Fruit fly (Drosophila melanogaster) whole organism, embryonic: ENCODE measurements around the gene CG15930.

ENCODE experiments used
- Antp ChIP-seq: fragments of 200-800 bp; sonication (Bioruptor generic); optimal IDR thresholded peaks from 3 replicates; lab custom pipeline; 2016; ENCODE audit warnings: missing biosample characterization, missing genetic modification characterization
- Atf3 ChIP-seq: fragments of 200-800 bp; sonication (Bioruptor generic); optimal IDR thresholded peaks from 3 replicates; lab custom pipeline; 2016; ENCODE audit warnings: missing biosample characterization, missing genetic modification characterization
- B-H2 ChIP-seq: fragments of 200-800 bp; sonication (Bioruptor generic); optimal IDR thresholded peaks from 2 replicates; lab custom pipeline; 2018; ENCODE audit warnings: missing biosample characterization, mild to moderate bottlenecking, missing genetic modification characterization
- CG10147 ChIP-seq: fragments of 200-800 bp; sonication (Bioruptor generic); optimal IDR thresholded peaks from 2 replicates; lab custom pipeline; 2019; ENCODE audit warnings: missing biosample characterization, mild to moderate bottlenecking, missing genetic modification characterization, moderate library complexity
- CG10321 ChIP-seq: fragments of 200-800 bp; sonication (Bioruptor generic); IDR thresholded peaks from 2 replicates; pipeline ENCODE4 v1.3.6; 2022; ENCODE audit warnings: missing biosample characterization, missing genetic modification characterization
- CG10959 ChIP-seq: fragments of 200-800 bp; sonication (Bioruptor generic); IDR thresholded peaks from 2 replicates; pipeline ENCODE4 v1.3.6; 2022; ENCODE audit warnings: missing biosample characterization, missing genetic modification characterization
- CG1233 ChIP-seq: fragments of 200-800 bp; sonication (Bioruptor generic); optimal IDR thresholded peaks from 4 replicates; lab custom pipeline; 2018; ENCODE audit warnings: missing biosample characterization, mild to moderate bottlenecking, missing genetic modification characterization
- CG12659 ChIP-seq: fragments of 200-800 bp; sonication (Bioruptor generic); optimal IDR thresholded peaks from 3 replicates; lab custom pipeline; 2017; ENCODE audit warnings: mild to moderate bottlenecking, missing biosample characterization, missing genetic modification reagents, missing genetic modification characterization
- CG13624 ChIP-seq: fragments of 200-800 bp; sonication (Bioruptor generic); optimal IDR thresholded peaks from 2 replicates; lab custom pipeline; 2016; ENCODE audit warnings: missing biosample characterization, missing genetic modification characterization
- CG14860 ChIP-seq: fragments of 200-800 bp; sonication (Bioruptor generic); IDR thresholded peaks from 3 replicates; pipeline ENCODE4 v1.3.6; 2022; ENCODE audit warnings: missing biosample characterization, missing genetic modification characterization; ENCODE audit not compliant: partially characterized antibody
- CG1529 ChIP-seq: fragments of 200-800 bp; sonication (Bioruptor generic); optimal IDR thresholded peaks from 3 replicates; lab custom pipeline; 2018; ENCODE audit warnings: missing biosample characterization, missing genetic modification characterization
- CG15479 ChIP-seq: fragments of 200-800 bp; sonication (Bioruptor generic); optimal IDR thresholded peaks from 3 replicates; lab custom pipeline; 2019; ENCODE audit warnings: missing biosample characterization, mild to moderate bottlenecking, missing genetic modification characterization, moderate library complexity
- CG1602 ChIP-seq: fragments of 200-800 bp; sonication (Bioruptor generic); optimal IDR thresholded peaks from 3 replicates; lab custom pipeline; 2016; ENCODE audit warnings: missing biosample characterization, missing genetic modification characterization
- CG16779 ChIP-seq: fragments of 200-800 bp; sonication (Bioruptor generic); IDR thresholded peaks from 2 replicates; pipeline ENCODE4 v1.3.6; 2022; ENCODE audit warnings: missing biosample characterization, missing genetic modification characterization
- CG17385 ChIP-seq: fragments of 200-800 bp; sonication (Bioruptor generic); optimal IDR thresholded peaks from 3 replicates; lab custom pipeline; 2018; ENCODE audit warnings: missing biosample characterization, mild to moderate bottlenecking, missing genetic modification characterization
- CG18764 ChIP-seq: fragments of 200-800 bp; sonication (Bioruptor generic); optimal IDR thresholded peaks from 3 replicates; lab custom pipeline; 2016; ENCODE audit warnings: missing biosample characterization, missing genetic modification characterization
- CG2875 ChIP-seq: fragments of 200-800 bp; sonication (Bioruptor generic); optimal IDR thresholded peaks from 2 replicates; lab custom pipeline; 2017; ENCODE audit warnings: missing biosample characterization, mild to moderate bottlenecking, missing genetic modification characterization, missing genetic modification reagents
- CG31388 ChIP-seq: fragments of 200-800 bp; sonication (Bioruptor generic); optimal IDR thresholded peaks from 2 replicates; lab custom pipeline; 2016; ENCODE audit warnings: missing biosample characterization, missing genetic modification characterization
- CG32767 ChIP-seq: fragments of 200-800 bp; sonication (Bioruptor generic); IDR thresholded peaks from 2 replicates; pipeline ENCODE4 v1.3.6; 2022; ENCODE audit warnings: missing biosample characterization, missing genetic modification characterization
- CG3281 ChIP-seq: fragments of 200-800 bp; sonication (Bioruptor generic); optimal IDR thresholded peaks from 3 replicates; lab custom pipeline; 2017; ENCODE audit warnings: missing biosample characterization, mild to moderate bottlenecking, missing genetic modification characterization
- CG34224 ChIP-seq: fragments of 200-800 bp; sonication (Bioruptor generic); IDR thresholded peaks from 3 replicates; pipeline ENCODE4 v1.3.6; 2022; ENCODE audit warnings: missing biosample characterization, missing genetic modification characterization; ENCODE audit not compliant: partially characterized antibody
- CG43689 ChIP-seq: fragments of 200-800 bp; sonication (Bioruptor generic); IDR thresholded peaks from 2 replicates; pipeline ENCODE4 v1.3.6; 2022; ENCODE audit warnings: missing biosample characterization, missing genetic modification characterization
- CG7786 ChIP-seq: fragments of 200-800 bp; sonication (Bioruptor generic); optimal IDR thresholded peaks from 2 replicates; lab custom pipeline; 2016; ENCODE audit warnings: missing biosample characterization, missing genetic modification characterization
- CG7987 ChIP-seq: fragments of 200-800 bp; sonication (Bioruptor generic); optimal IDR thresholded peaks from 2 replicates; lab custom pipeline; 2018; ENCODE audit warnings: missing biosample characterization, mild to moderate bottlenecking, missing genetic modification characterization, moderate library complexity
- CG8089 ChIP-seq: fragments of 200-800 bp; sonication (Bioruptor generic); optimal IDR thresholded peaks from 3 replicates; lab custom pipeline; 2016; ENCODE audit warnings: missing biosample characterization, missing genetic modification characterization
- CG9437 ChIP-seq: fragments of 200-800 bp; sonication (Bioruptor generic); optimal IDR thresholded peaks from 2 replicates; lab custom pipeline; 2018; ENCODE audit warnings: missing biosample characterization, mild to moderate bottlenecking, missing genetic modification characterization
- CG9797 ChIP-seq: fragments of 200-800 bp; sonication (Bioruptor generic); optimal IDR thresholded peaks from 3 replicates; lab custom pipeline; 2018; ENCODE audit warnings: missing biosample characterization, mild to moderate bottlenecking, missing genetic modification characterization
- CG9932 ChIP-seq: fragments of 200-800 bp; sonication (Bioruptor generic); IDR thresholded peaks from 2 replicates; pipeline ENCODE4 v1.3.6; 2022; ENCODE audit warnings: missing biosample characterization, missing genetic modification characterization
- CHES-1-like ChIP-seq: fragments of 200-800 bp; sonication (Bioruptor generic); optimal IDR thresholded peaks from 2 replicates; lab custom pipeline; 2016; ENCODE audit warnings: missing biosample characterization, missing genetic modification characterization
- D19A ChIP-seq: fragments of 200-800 bp; optimal IDR thresholded peaks from 3 replicates; lab custom pipeline; 2019; ENCODE audit warnings: missing biosample characterization, mild to moderate bottlenecking, missing genetic modification characterization, moderate library complexity
- D19B ChIP-seq: fragments of 200-800 bp; sonication (Bioruptor generic); optimal IDR thresholded peaks from 2 replicates; lab custom pipeline; 2017; ENCODE audit warnings: missing biosample characterization, mild to moderate bottlenecking, missing genetic modification characterization
- Dip3 ChIP-seq: fragments of 200-800 bp; sonication (Bioruptor generic); optimal IDR thresholded peaks from 3 replicates; lab custom pipeline; 2016; ENCODE audit warnings: missing biosample characterization, missing genetic modification characterization
- Fer1 ChIP-seq: fragments of 200-800 bp; sonication (Bioruptor generic); optimal IDR thresholded peaks from 2 replicates; lab custom pipeline; 2017; ENCODE audit warnings: missing biosample characterization, mild to moderate bottlenecking, missing genetic modification characterization
- Kr ChIP-seq: fragments of 200-800 bp; sonication (Bioruptor generic); optimal IDR thresholded peaks from 2 replicates; lab custom pipeline; 2017; ENCODE audit warnings: missing biosample characterization, mild to moderate bottlenecking, missing genetic modification characterization
- Mad ChIP-seq: fragments of 200-800 bp; sonication (Bioruptor generic); optimal IDR thresholded peaks from 2 replicates; lab custom pipeline; 2016; ENCODE audit warnings: missing biosample characterization, missing genetic modification characterization
- NC2α ChIP-seq: fragments of 200-800 bp; sonication (Bioruptor generic); optimal IDR thresholded peaks from 2 replicates; lab custom pipeline; 2016; ENCODE audit warnings: missing biosample characterization, missing genetic modification characterization
- amos ChIP-seq: fragments of 200-800 bp; sonication (Bioruptor generic); IDR thresholded peaks from 2 replicates; pipeline ENCODE4 v1.3.6; 2022; ENCODE audit warnings: missing biosample characterization, missing genetic modification characterization; ENCODE audit not compliant: partially characterized antibody
- caup ChIP-seq: fragments of 200-800 bp; sonication (Bioruptor generic); optimal IDR thresholded peaks from 3 replicates; lab custom pipeline; 2017; ENCODE audit warnings: missing biosample characterization, mild to moderate bottlenecking, missing genetic modification characterization, moderate library complexity; ENCODE audit not compliant: severe bottlenecking
- crc ChIP-seq: fragments of 200-800 bp; sonication (Bioruptor generic); optimal IDR thresholded peaks from 2 replicates; lab custom pipeline; 2016; ENCODE audit warnings: missing biosample characterization, missing genetic modification characterization
- crol ChIP-seq: fragments of 200-800 bp; sonication (Bioruptor generic); IDR thresholded peaks from 2 replicates; pipeline ENCODE4 v1.3.6; 2022; ENCODE audit warnings: missing biosample characterization, missing genetic modification characterization
- cwo ChIP-seq: fragments of 200-800 bp; sonication (Bioruptor generic); optimal IDR thresholded peaks from 3 replicates; lab custom pipeline; 2017; ENCODE audit warnings: missing biosample characterization, missing genetic modification characterization, mild to moderate bottlenecking, moderate library complexity, missing genetic modification reagents
- gcm2 ChIP-seq: fragments of 200-800 bp; sonication (Bioruptor generic); optimal IDR thresholded peaks from 2 replicates; lab custom pipeline; 2016; ENCODE audit warnings: missing biosample characterization, missing genetic modification characterization
- hkb ChIP-seq, 2 experiments: fragments of 200-800 bp in 1 of 2; fragments of >200 bp in 1 of 2; sonication (Bioruptor generic) in 1 of 2; IDR thresholded peaks in 1 of 2; optimal IDR thresholded peaks in 1 of 2; 2 replicates each; pipeline versions ENCODE4 v1.3.6 to Lab custom; 2017 to 2022; ENCODE audit warnings: missing biosample characterization in 1 of 2, missing genetic modification characterization in 1 of 2
- lov ChIP-seq, 2 experiments: fragments of 200-800 bp in 1 of 2; fragments of >200 bp in 1 of 2; sonication (Bioruptor generic) in 1 of 2; IDR thresholded peaks in 1 of 2; optimal IDR thresholded peaks in 1 of 2; 2 replicates in 1 of 2; 3 replicates in 1 of 2; pipeline versions ENCODE4 v1.3.6 to Lab custom; 2017 to 2022; ENCODE audit warnings: missing biosample characterization in 1 of 2, missing genetic modification characterization in 1 of 2
- mirr ChIP-seq: fragments of 200-800 bp; sonication (Bioruptor generic); optimal IDR thresholded peaks from 3 replicates; lab custom pipeline; 2018; ENCODE audit warnings: missing biosample characterization, mild to moderate bottlenecking, missing genetic modification characterization
- mld ChIP-seq: fragments of 200-800 bp; sonication (Bioruptor generic); IDR thresholded peaks from 3 replicates; pipeline ENCODE4 v1.3.6; 2022; ENCODE audit warnings: missing biosample characterization, missing genetic modification characterization; ENCODE audit not compliant: partially characterized antibody
- nmo ChIP-seq: fragments of 200-800 bp; sonication (Bioruptor generic); optimal IDR thresholded peaks from 2 replicates; lab custom pipeline; 2018; ENCODE audit warnings: missing biosample characterization, mild to moderate bottlenecking, missing genetic modification characterization, moderate library complexity
- pb ChIP-seq: fragments of 200-800 bp; sonication (Bioruptor generic); optimal IDR thresholded peaks from 3 replicates; lab custom pipeline; 2016; ENCODE audit warnings: missing biosample characterization, missing genetic modification characterization
- tap ChIP-seq: fragments of 200-800 bp; optimal IDR thresholded peaks from 3 replicates; lab custom pipeline; 2019; ENCODE audit warnings: missing biosample characterization, mild to moderate bottlenecking, missing genetic modification characterization, moderate library complexity

CG15930 gene

DNA sequence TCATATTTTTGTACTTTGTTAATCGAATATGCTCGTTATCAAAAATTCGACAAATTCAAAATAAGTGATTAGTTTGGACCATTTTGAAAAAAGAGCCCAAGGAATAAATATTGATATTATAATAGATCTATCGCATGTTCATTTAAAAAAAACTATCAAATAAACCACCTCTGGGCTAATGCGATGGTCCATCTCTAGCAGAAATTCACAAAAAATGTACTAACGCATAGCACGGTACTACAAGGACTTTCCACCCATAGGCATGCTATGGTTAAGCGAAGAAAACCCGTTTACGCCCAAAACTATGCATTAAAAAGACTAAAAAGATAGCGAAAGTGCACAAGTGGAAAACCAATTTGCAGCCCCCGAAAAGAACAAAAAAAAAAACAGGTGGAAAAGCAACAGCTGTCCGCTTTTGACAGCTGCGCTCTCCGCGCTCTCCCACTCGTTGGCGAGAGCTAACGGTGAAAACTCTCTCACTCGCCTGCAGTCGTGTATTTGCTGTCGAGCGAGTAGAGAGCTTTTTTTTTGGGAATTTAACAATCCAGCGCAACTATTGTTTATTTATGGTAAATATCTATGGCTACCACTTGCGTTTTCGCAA lies 15.3 kb upstream of the CG15930 start, which contains the start of gene CanB (continued):
- no peak for TF ChIP-seq CG17385 (GFP tag; lab: Kevin White, UChicago)
- TF ChIP-seq mld, result no peak
- no peak for TF ChIP-seq CG1602 (GFP tag; lab: Kevin White, UChicago)
- TF ChIP-seq Mad (GFP tag; lab: Kevin White, UChicago), result no peak
- no peak for TF ChIP-seq mirr (GFP tag; lab: Kevin White, UChicago)
- no peak for TF ChIP-seq CG1529 (GFP tag; lab: Kevin White, UChicago)
- no peak for TF ChIP-seq gcm2 (GFP tag; lab: Kevin White, UChicago)
- no peak for TF ChIP-seq CG15479 (GFP tag; lab: Kevin White, UChicago)
- no peak for TF ChIP-seq CG10147 (GFP tag; lab: Kevin White, UChicago)
- peak; percentile 21 for TF ChIP-seq CG13624 (GFP tag; lab: Kevin White, UChicago)
- TF ChIP-seq amos (GFP tag; lab: Robert Waterston, UW), result peak; percentile 73
- no peak for TF ChIP-seq CG10959 (GFP tag; lab: Robert Waterston, UW)
- no peak for TF ChIP-seq CG8089 (GFP tag; lab: Kevin White, UChicago)
- TF ChIP-seq CG9932 (GFP tag; lab: Robert Waterston, UW), result peak; percentile 34; the same call in 1 of the 2 replicates
- TF ChIP-seq CG14860 (GFP tag; lab: Robert Waterston, UW), result no peak
- no peak for TF ChIP-seq CG9437
- TF ChIP-seq CG1233 (GFP tag; lab: Kevin White, UChicago), result no peak
- TF ChIP-seq CG12659, result no peak
- TF ChIP-seq cwo (GFP tag; lab: Kevin White, UChicago), result no peak
- no peak for TF ChIP-seq CG32767 (GFP tag; lab: Robert Waterston, UW)
- no peak for TF ChIP-seq tap (tag; lab: Kevin White, UChicago)
- TF ChIP-seq CHES-1-like (GFP tag; lab: Kevin White, UChicago), result no peak
- no peak for TF ChIP-seq B-H2 (GFP tag; lab: Kevin White, UChicago)
- no peak for TF ChIP-seq crol (GFP tag; lab: Robert Waterston, UW)
- TF ChIP-seq Fer1 (GFP tag; lab: Kevin White, UChicago), result peak; percentile 11
- no peak for TF ChIP-seq CG16779 (GFP tag; lab: Robert Waterston, UW)
- peak; percentile 55; the same call in 1 of the 3 replicates for TF ChIP-seq CG34224 (GFP tag; lab: Robert Waterston, UW)
- no peak for TF ChIP-seq Atf3 (GFP tag; lab: Kevin White, UChicago)
- TF ChIP-seq CG10321 (GFP tag; lab: Robert Waterston, UW), result no peak
- TF ChIP-seq pb, result no peak
- no peak for TF ChIP-seq CG43689
- TF ChIP-seq CG31388 (GFP tag; lab: Kevin White, UChicago), result no peak
- no peak for TF ChIP-seq caup (GFP tag; lab: Kevin White, UChicago)
- TF ChIP-seq CG9797 (GFP tag; lab: Kevin White, UChicago), result peak; percentile 5
- TF ChIP-seq Kr (GFP tag; lab: Kevin White, UChicago), result no peak
- peak; percentile 28 for TF ChIP-seq nmo
- no peak for TF ChIP-seq CG7786
- no peak for TF ChIP-seq D19A (tag; lab: Kevin White, UChicago)
- TF ChIP-seq crc (GFP tag; lab: Kevin White, UChicago), result no peak
- TF ChIP-seq CG3281, result no peak
- no peak for TF ChIP-seq Antp (GFP tag; lab: Kevin White, UChicago)
- TF ChIP-seq CG2875 (GFP tag; lab: Kevin White, UChicago), result no peak
- no peak for TF ChIP-seq CG18764 (GFP tag; lab: Kevin White, UChicago)
- no peak for TF ChIP-seq NC2α (GFP tag; lab: Kevin White, UChicago)
- TF ChIP-seq D19B, result no peak
- no peak for TF ChIP-seq CG7987 (GFP tag; lab: Kevin White, UChicago)
- TF ChIP-seq hkb (optimal IDR thresholded peaks at IDR 0.05; lab: Kevin White, UChicago), result no peak
- TF ChIP-seq hkb (GFP tag; IDR thresholded peaks at IDR 0.05; lab: Robert Waterston, UW), result 0 out of 2 replicates have a peak, but pooled peaks have one; percentile 28
- no peak for TF ChIP-seq Dip3 (GFP tag; lab: Kevin White, UChicago)
- no peak for TF ChIP-seq lov (optimal IDR thresholded peaks at IDR 0.05; lab: Kevin White, UChicago)
- TF ChIP-seq lov (GFP tag; IDR thresholded peaks at IDR 0.05; lab: Robert Waterston, UW), result no peak
